Worm (Caenorhabditis elegans) whole organism, L4 larva: ENCODE data around the gene nhr-182.

ENCODE experiments used
- ama-1 ChIP-seq: fragments of 150-350 bp; optimal IDR thresholded peaks from 2 replicates; lab custom pipeline; 2014; ENCODE audit warnings: inconsistent platforms, mixed read lengths
- lir-3 ChIP-seq: sonication (generic microtip); optimal IDR thresholded peaks from 2 replicates; lab custom pipeline; 2016; ENCODE audit warnings: mild to moderate bottlenecking, missing genetic modification characterization, missing compliant biosample characterization
- nhr-76 ChIP-seq: fragments of 150-350 bp; optimal IDR thresholded peaks from 2 replicates; lab custom pipeline; 2014; ENCODE audit warnings: missing biosample characterization, missing genetic modification characterization
- nhr-77 ChIP-seq: fragments of 150-350 bp; optimal IDR thresholded peaks from 2 replicates; lab custom pipeline; 2014; ENCODE audit warnings: missing biosample characterization, missing genetic modification characterization
- spr-1 ChIP-seq: sonication (generic microtip); optimal IDR thresholded peaks from 2 replicates; lab custom pipeline; 2016; ENCODE audit warnings: mild to moderate bottlenecking, missing genetic modification characterization, missing compliant biosample characterization

- TF ChIP-seq nhr-77 (tag; lab: Kevin White, UChicago) (no peak), ama-1 (lab: Kevin White, UChicago) (no peak), nhr-76 (tag; lab: Kevin White, UChicago) (no peak), lir-3 (tag; lab: Kevin White, UChicago) (no peak), spr-1 (tag; lab: Kevin White, UChicago) (no peak)
These were observed 32.5 kb upstream of the nhr-182 start, which contains the start of gene nhr-115 for ce11 chrV:2292240-2292639.
